Fruit fly (Drosophila melanogaster) whole organism, prepupa: ENCODE measurements around the gene Obp84a.
A peak's percentile ranks its signal among the peaks of the same experiment; 100 is the strongest.

ENCODE experiments used
- Blimp-1 ChIP-seq: fragments of 200-800 bp; sonication (Bioruptor generic); optimal IDR thresholded peaks from 3 replicates; lab custom pipeline; 2017; ENCODE audit warnings: missing biosample characterization, missing genetic modification characterization, mild to moderate bottlenecking, moderate library complexity, missing genetic modification reagents
- CG10669 ChIP-seq: fragments of 200-800 bp; sonication (Bioruptor generic); optimal IDR thresholded peaks from 3 replicates; lab custom pipeline; 2018; ENCODE audit warnings: missing biosample characterization, mild to moderate bottlenecking, missing genetic modification characterization, moderate library complexity
- CG11762 ChIP-seq: fragments of 200-800 bp; sonication (Bioruptor generic); optimal IDR thresholded peaks from 3 replicates; lab custom pipeline; 2016; ENCODE audit warnings: missing biosample characterization, missing genetic modification characterization; ENCODE audit not compliant: insufficient read depth
- CG15336 ChIP-seq: fragments of 200-800 bp; sonication (Bioruptor generic); IDR thresholded peaks from 2 replicates; pipeline ENCODE4 v1.3.6; 2022; ENCODE audit warnings: missing biosample characterization, missing genetic modification characterization
- CG1621 ChIP-seq: fragments of 200-800 bp; sonication (Bioruptor generic); optimal IDR thresholded peaks from 3 replicates; lab custom pipeline; 2018; ENCODE audit warnings: missing biosample characterization, mild to moderate bottlenecking, missing genetic modification characterization
- CG16779 ChIP-seq: fragments of 200-800 bp; sonication (Bioruptor generic); optimal IDR thresholded peaks from 3 replicates; lab custom pipeline; 2017; ENCODE audit warnings: missing biosample characterization, mild to moderate bottlenecking, missing genetic modification characterization
- CG3032 ChIP-seq: fragments of 200-800 bp; optimal IDR thresholded peaks from 2 replicates; lab custom pipeline; 2019; ENCODE audit warnings: missing biosample characterization, mild to moderate bottlenecking, missing genetic modification characterization, moderate library complexity
- CG32006 ChIP-seq: fragments of 200-800 bp; sonication (Bioruptor generic); optimal IDR thresholded peaks from 3 replicates; lab custom pipeline; 2017; ENCODE audit warnings: missing biosample characterization, mild to moderate bottlenecking, missing genetic modification characterization
- CG3919 ChIP-seq: fragments of 200-800 bp; sonication (Bioruptor generic); optimal IDR thresholded peaks from 3 replicates; lab custom pipeline; 2016; ENCODE audit warnings: missing biosample characterization, missing genetic modification characterization
- CG4318 ChIP-seq: fragments of 200-800 bp; sonication (Bioruptor generic); optimal IDR thresholded peaks from 3 replicates; lab custom pipeline; 2017; ENCODE audit warnings: missing biosample characterization, mild to moderate bottlenecking, missing genetic modification characterization
- CG6163 ChIP-seq: fragments of 200-800 bp; sonication (Bioruptor generic); IDR thresholded peaks from 3 replicates; pipeline ENCODE4 v1.3.6; 2022; ENCODE audit warnings: missing biosample characterization, missing genetic modification characterization
- CG6792 ChIP-seq: fragments of 200-800 bp; sonication (Bioruptor generic); optimal IDR thresholded peaks from 3 replicates; lab custom pipeline; 2016; ENCODE audit warnings: missing biosample characterization, missing genetic modification characterization
- CG6808 ChIP-seq: fragments of 200-800 bp; sonication (Bioruptor generic); optimal IDR thresholded peaks from 3 replicates; lab custom pipeline; 2017; ENCODE audit warnings: missing biosample characterization, missing genetic modification characterization, mild to moderate bottlenecking, moderate library complexity, missing genetic modification reagents
- CG7368 ChIP-seq: fragments of 200-800 bp; sonication (Bioruptor generic); optimal IDR thresholded peaks from 3 replicates; lab custom pipeline; 2016; ENCODE audit warnings: missing biosample characterization, missing genetic modification characterization
- CG8632 ChIP-seq: fragments of 200-800 bp; sonication (Bioruptor generic); optimal IDR thresholded peaks from 3 replicates; lab custom pipeline; 2016; ENCODE audit warnings: missing biosample characterization, missing genetic modification characterization
- CG9139 ChIP-seq: fragments of 200-800 bp; sonication (Bioruptor generic); optimal IDR thresholded peaks from 3 replicates; lab custom pipeline; 2017; ENCODE audit warnings: missing biosample characterization, mild to moderate bottlenecking, missing genetic modification characterization
- Eip75B ChIP-seq: fragments of 200-800 bp; sonication (Bioruptor generic); optimal IDR thresholded peaks from 3 replicates; lab custom pipeline; 2016; ENCODE audit warnings: missing biosample characterization, missing genetic modification characterization
- Eip78C ChIP-seq: fragments of 200-800 bp; sonication (Bioruptor generic); peaks from one replicate; lab custom pipeline; 2016; ENCODE audit warnings: missing biosample characterization, missing genetic modification characterization
- Eip93F ChIP-seq: fragments of 200-800 bp; sonication (Bioruptor generic); optimal IDR thresholded peaks from 2 replicates; lab custom pipeline; 2016; ENCODE audit warnings: missing biosample characterization, mild to moderate bottlenecking, missing genetic modification characterization
- Ets96B ChIP-seq: fragments of 200-800 bp; optimal IDR thresholded peaks from 2 replicates; lab custom pipeline; 2019; ENCODE audit warnings: missing biosample characterization, mild to moderate bottlenecking, missing genetic modification characterization, moderate library complexity
- Hr38 ChIP-seq: sonication (Bioruptor generic); optimal IDR thresholded peaks from 2 replicates; lab custom pipeline; 2016; ENCODE audit warnings: missing biosample characterization, missing genetic modification characterization
- Lpt ChIP-seq: fragments of 200-800 bp; sonication (Bioruptor generic); optimal IDR thresholded peaks from 3 replicates; lab custom pipeline; 2016; ENCODE audit warnings: missing biosample characterization, missing genetic modification characterization
- Met ChIP-seq: fragments of 200-800 bp; sonication (Bioruptor generic); optimal IDR thresholded peaks from 3 replicates; lab custom pipeline; 2016; ENCODE audit warnings: missing biosample characterization, missing genetic modification characterization
- OdsH ChIP-seq: fragments of 200-800 bp; sonication (Bioruptor generic); optimal IDR thresholded peaks from 3 replicates; lab custom pipeline; 2016; ENCODE audit warnings: missing biosample characterization, missing genetic modification characterization
- Sox14 ChIP-seq: fragments of 200-800 bp; sonication (Bioruptor generic); optimal IDR thresholded peaks from 3 replicates; lab custom pipeline; 2016; ENCODE audit warnings: missing biosample characterization, missing genetic modification characterization
- Sox15 ChIP-seq: fragments of 200-800 bp; sonication (Bioruptor generic); optimal IDR thresholded peaks from 3 replicates; lab custom pipeline; 2016; ENCODE audit warnings: missing biosample characterization, missing genetic modification characterization
- achi ChIP-seq: fragments of 200-800 bp; sonication (Bioruptor generic); optimal IDR thresholded peaks from 3 replicates; lab custom pipeline; 2016; ENCODE audit warnings: missing biosample characterization, missing genetic modification characterization
- acj6 ChIP-seq: fragments of 200-800 bp; sonication (Bioruptor generic); optimal IDR thresholded peaks from 3 replicates; lab custom pipeline; 2016; ENCODE audit warnings: missing biosample characterization, missing genetic modification characterization
- cyc ChIP-seq: fragments of 200-800 bp; sonication (Bioruptor generic); optimal IDR thresholded peaks from 3 replicates; lab custom pipeline; 2016; ENCODE audit warnings: missing biosample characterization, missing genetic modification characterization
- dac ChIP-seq: fragments of 200-800 bp; sonication (Bioruptor generic); optimal IDR thresholded peaks from 2 replicates; lab custom pipeline; 2017; ENCODE audit warnings: missing biosample characterization, mild to moderate bottlenecking, missing genetic modification characterization
- eg ChIP-seq: fragments of 200-800 bp; sonication (Bioruptor generic); IDR thresholded peaks from 3 replicates; pipeline ENCODE4 v1.3.6; 2022; ENCODE audit warnings: missing biosample characterization, missing genetic modification characterization
- esn ChIP-seq: fragments of 200-800 bp; sonication (Bioruptor generic); optimal IDR thresholded peaks from 2 replicates; lab custom pipeline; 2016; ENCODE audit warnings: missing biosample characterization, mild to moderate bottlenecking, missing genetic modification characterization, moderate library complexity
- fd59A ChIP-seq: fragments of 200-800 bp; sonication (Bioruptor generic); optimal IDR thresholded peaks from 2 replicates; lab custom pipeline; 2017; ENCODE audit warnings: missing biosample characterization, mild to moderate bottlenecking, missing genetic modification characterization, missing genetic modification reagents
- fkh ChIP-seq: fragments of 200-800 bp; sonication (Bioruptor generic); optimal IDR thresholded peaks from 3 replicates; lab custom pipeline; 2017; ENCODE audit warnings: missing biosample characterization, mild to moderate bottlenecking, missing genetic modification characterization, moderate library complexity
- lz ChIP-seq: fragments of 200-800 bp; sonication (Bioruptor generic); optimal IDR thresholded peaks from 3 replicates; lab custom pipeline; 2016; ENCODE audit warnings: missing biosample characterization, missing genetic modification characterization
- net ChIP-seq: fragments of 200-800 bp; sonication (Bioruptor generic); optimal IDR thresholded peaks from 3 replicates; lab custom pipeline; 2016; ENCODE audit warnings: missing biosample characterization, missing genetic modification characterization
- pdm3 ChIP-seq: fragments of 200-800 bp; sonication (Bioruptor generic); optimal IDR thresholded peaks from 3 replicates; lab custom pipeline; 2016; ENCODE audit warnings: missing biosample characterization, missing genetic modification characterization
- salr ChIP-seq, 2 experiments: fragments of 200-800 bp; sonication (Bioruptor generic); optimal IDR thresholded peaks; 3 replicates each; lab custom pipeline; 2016 to 2018; ENCODE audit warnings: missing biosample characterization in 2 of 2, missing genetic modification characterization in 2 of 2, mild to moderate bottlenecking in 1 of 2
- spab ChIP-seq: fragments of 200-800 bp; sonication (Bioruptor generic); optimal IDR thresholded peaks from 2 replicates; lab custom pipeline; 2017; ENCODE audit warnings: missing biosample characterization, mild to moderate bottlenecking, missing genetic modification characterization, missing genetic modification reagents
- svp ChIP-seq: fragments of 200-800 bp; sonication (Bioruptor generic); peaks from one replicate; lab custom pipeline; 2016; ENCODE audit warnings: missing biosample characterization, missing genetic modification characterization
- topi ChIP-seq: fragments of 200-800 bp; sonication (Bioruptor generic); optimal IDR thresholded peaks from 3 replicates; lab custom pipeline; 2016; ENCODE audit warnings: missing biosample characterization, missing genetic modification characterization
- vri ChIP-seq: fragments of 200-800 bp; sonication (Bioruptor generic); optimal IDR thresholded peaks from 3 replicates; lab custom pipeline; 2016; ENCODE audit warnings: missing biosample characterization, mild to moderate bottlenecking, missing genetic modification characterization

Obp84a gene

dm6 chr3R:7274973-7275525 lies 23.3 kb upstream of the Obp84a start:
- TF ChIP-seq fkh (GFP tag; lab: Kevin White, UChicago): no peak
- TF ChIP-seq Sox15: no peak
- no peak for TF ChIP-seq acj6 (GFP tag; lab: Kevin White, UChicago)
- TF ChIP-seq Lpt: no peak
- no peak for TF ChIP-seq CG7368 (GFP tag; lab: Kevin White, UChicago)
- TF ChIP-seq eg: no peak
- TF ChIP-seq Eip75B: no peak
- TF ChIP-seq cyc (GFP tag; lab: Kevin White, UChicago): no peak
- TF ChIP-seq CG9139: no peak
- TF ChIP-seq pdm3: no peak
- TF ChIP-seq CG6792: no peak
- no peak for TF ChIP-seq fd59A
- TF ChIP-seq CG10669 (GFP tag; lab: Kevin White, UChicago): no peak
- TF ChIP-seq vri (GFP tag; lab: Kevin White, UChicago): no peak
- no peak for TF ChIP-seq net (GFP tag; lab: Kevin White, UChicago)
- no peak for TF ChIP-seq CG15336 (GFP tag; lab: Robert Waterston, UW)

- TF ChIP-seq svp: peak; percentile 14
- no peak for TF ChIP-seq CG6163 (GFP tag; lab: Robert Waterston, UW)
- no peak for TF ChIP-seq CG1621 (tag; lab: Kevin White, UChicago)
- TF ChIP-seq eg: peak; percentile 8; the same call in 1 of the 3 replicates
- peak; percentile 44 for TF ChIP-seq Eip78C (GFP tag; lab: Kevin White, UChicago)
- no peak for TF ChIP-seq CG8632
These were observed 13.9 kb upstream of the Obp84a start, which contains the start of the genes Gld and Syt4 for dm6 chr3R:7265567-7266208. TSS of gene Gld (minus strand) at chr3R:7265703. TSS of gene Syt4 (plus strand) at chr3R:7266065.

- TF ChIP-seq CG1621 (tag; lab: Kevin White, UChicago): no peak
- no peak for TF ChIP-seq CG3919 (GFP tag; lab: Kevin White, UChicago)
- no peak for TF ChIP-seq CG6792
- TF ChIP-seq svp: no peak
- TF ChIP-seq CG4318 (GFP tag; lab: Kevin White, UChicago): no peak
- TF ChIP-seq Hr38 (GFP tag; lab: Kevin White, UChicago): no peak
- no peak for TF ChIP-seq spab
- no peak for TF ChIP-seq topi (GFP tag; lab: Kevin White, UChicago)
- no peak for TF ChIP-seq salr (GFP tag; optimal IDR thresholded peaks at IDR 0.05; lab: Kevin White, UChicago)
- no peak for TF ChIP-seq Sox15
- no peak for TF ChIP-seq CG11762 (GFP tag; lab: Kevin White, UChicago)
- TF ChIP-seq lz (GFP tag; lab: Kevin White, UChicago): no peak
- TF ChIP-seq OdsH (GFP tag; lab: Kevin White, UChicago): no peak
- TF ChIP-seq Sox14: no peak
- no peak for TF ChIP-seq vri (GFP tag; lab: Kevin White, UChicago)
- TF ChIP-seq dac (GFP tag; lab: Kevin White, UChicago): no peak
- no peak for TF ChIP-seq CG16779 (tag; lab: Kevin White, UChicago)
- TF ChIP-seq Met (GFP tag; lab: Kevin White, UChicago): no peak
- no peak for TF ChIP-seq CG7368 (GFP tag; lab: Kevin White, UChicago)
These were observed 7.8 kb upstream of the Obp84a start for dm6 chr3R:7259554-7259953.

dm6 chr3R:7249460-7249859 lies 2.3 kb downstream of the Obp84a start, which contains the start of the genes CG1227 and Dtwd2:
TSS of gene CG1227 (minus strand) at chr3R:7249738.
TSS of gene Dtwd2 (plus strand) at chr3R:7249795.
- TF ChIP-seq Sox15: peak; percentile 76
- TF ChIP-seq esn (GFP tag; lab: Kevin White, UChicago): peak; percentile 96
- TF ChIP-seq Eip93F (GFP tag; lab: Kevin White, UChicago): peak; percentile 45
- peak; percentile 79 for TF ChIP-seq dac (GFP tag; lab: Kevin White, UChicago)
- TF ChIP-seq CG6792: peak; percentile 91
- peak in 1 of 2 experiments; percentile 80 for TF ChIP-seq salr (GFP tag; optimal IDR thresholded peaks at IDR 0.05; lab: Kevin White, UChicago)
- peak; percentile 93 for TF ChIP-seq svp
- peak; percentile 96 for TF ChIP-seq CG8632
- TF ChIP-seq net (GFP tag; lab: Kevin White, UChicago): peak; percentile 94
- peak; percentile 94 for TF ChIP-seq achi (GFP tag; lab: Kevin White, UChicago)
- TF ChIP-seq Ets96B (tag; lab: Kevin White, UChicago): peak; percentile 98
- peak; percentile 84 for TF ChIP-seq spab
- TF ChIP-seq topi (GFP tag; lab: Kevin White, UChicago): peak; percentile 93
- TF ChIP-seq pdm3: peak; percentile 93
- TF ChIP-seq CG32006: peak; percentile 96
- TF ChIP-seq Blimp-1 (GFP tag; lab: Kevin White, UChicago): peak; percentile 79
- peak; percentile 92 for TF ChIP-seq Eip75B
- TF ChIP-seq CG4318 (GFP tag; lab: Kevin White, UChicago): peak; percentile 91
- TF ChIP-seq CG3032 (tag; lab: Kevin White, UChicago): peak; percentile 98
- peak; percentile 88 for TF ChIP-seq fd59A
- peak; percentile 91 for TF ChIP-seq CG7368 (GFP tag; lab: Kevin White, UChicago)
- peak; percentile 92 for TF ChIP-seq CG6808 (GFP tag; lab: Kevin White, UChicago)
- peak; percentile 99 for TF ChIP-seq CG15336 (GFP tag; lab: Robert Waterston, UW)
- TF ChIP-seq CG6163 (GFP tag; lab: Robert Waterston, UW): peak; percentile 98
